Fruit fly (Drosophila melanogaster): ENCODE data around the gene sens-2.
A peak's percentile ranks its signal among the peaks of the same experiment; 100 is the strongest.

Gene sens-2

DNA sequence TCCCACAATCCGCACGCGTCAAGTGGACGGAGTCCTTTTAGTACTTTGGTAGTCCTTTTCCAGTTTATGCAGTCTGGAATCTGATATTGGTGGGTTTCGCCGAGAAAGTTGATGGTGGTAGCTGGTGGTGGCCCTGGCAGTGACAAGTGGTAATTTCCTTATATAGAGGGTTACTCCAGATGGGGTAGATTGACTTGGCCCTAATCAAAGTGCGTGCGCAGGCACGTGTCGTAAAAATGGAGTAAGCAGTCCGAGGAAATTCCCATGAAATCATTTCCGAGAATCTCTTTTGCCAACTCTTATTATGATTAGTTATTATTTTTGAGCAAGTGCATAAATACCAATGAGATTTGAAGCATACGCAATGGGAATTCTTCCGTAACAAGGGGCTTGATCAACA lies 21.7 kb downstream of the sens-2 start:
- TF ChIP-seq Mio (GFP tag; optimal IDR thresholded peaks at IDR 0.05) (no peak), Hnf4 (GFP tag; optimal IDR thresholded peaks at IDR 0.05) (no peak), h (GFP tag; optimal IDR thresholded peaks at IDR 0.05) (no peak), psq (GFP tag; optimal IDR thresholded peaks at IDR 0.05) (no peak), CG9705 (GFP tag; optimal IDR thresholded peaks at IDR 0.05) (no peak), dl (GFP tag; optimal IDR thresholded peaks at IDR 0.05; ENCODE audit: insufficient read depth in 1 of 2, partially characterized antibody in 2 of 2) (no peak), foxo (GFP tag; optimal IDR thresholded peaks at IDR 0.05) (no peak), tai (GFP tag; optimal IDR thresholded peaks at IDR 0.05) (no peak), woc (GFP tag; optimal IDR thresholded peaks at IDR 0.05) (no peak), sage (GFP tag; optimal IDR thresholded peaks at IDR 0.05) (no peak), lola (GFP tag; optimal IDR thresholded peaks at IDR 0.05) (no peak), Hr83 (GFP tag; optimal IDR thresholded peaks at IDR 0.05; ENCODE audit: poor library complexity, severe bottlenecking) (no peak), Hr78 (GFP tag; optimal IDR thresholded peaks at IDR 0.05) (no peak), Myc (optimal IDR thresholded peaks at IDR 0.05) (no peak), CrebA (GFP tag; optimal IDR thresholded peaks at IDR 0.05; ENCODE audit: borderline replicate concordance) (no peak), N (GFP tag; optimal IDR thresholded peaks at IDR 0.05) (no peak), OdsH (GFP tag; optimal IDR thresholded peaks at IDR 0.05) (no peak), usp (GFP tag; optimal IDR thresholded peaks at IDR 0.05) (no peak)

DNA sequence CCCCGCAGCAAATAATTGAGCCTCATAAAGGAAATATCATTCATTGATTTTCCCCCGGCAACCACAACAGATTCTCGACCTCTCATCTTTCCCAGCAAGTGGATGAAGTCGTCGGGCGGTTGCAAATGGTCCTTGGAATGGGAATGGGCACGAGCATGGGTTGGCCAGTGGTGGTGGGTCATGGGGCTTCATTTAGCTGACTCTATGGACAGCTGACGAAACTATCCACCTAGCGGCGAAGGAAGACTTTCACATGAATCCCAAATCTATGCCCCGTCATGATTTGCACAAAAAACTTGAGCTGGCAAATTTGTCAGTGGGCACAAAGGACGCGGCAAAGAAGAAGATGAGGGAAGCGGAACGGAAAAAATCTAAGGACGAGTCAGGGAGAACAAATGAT lies 29.2 kb downstream of the sens-2 start:
- TF ChIP-seq sage (GFP tag; optimal IDR thresholded peaks at IDR 0.05) (no peak), CG9705 (GFP tag; optimal IDR thresholded peaks at IDR 0.05) (no peak), Hnf4 (GFP tag; optimal IDR thresholded peaks at IDR 0.05) (no peak)

- TF ChIP-seq Myc (optimal IDR thresholded peaks at IDR 0.05): peak; percentile 82
- TF ChIP-seq N (GFP tag; optimal IDR thresholded peaks at IDR 0.05): no peak
These were observed 30.4 kb downstream of the sens-2 start, which contains the start of gene Rca1 for dm6 chr2L:6851963-6852671. Gene Rca1 (plus strand): TSS chr2L:6852315.

DNA sequence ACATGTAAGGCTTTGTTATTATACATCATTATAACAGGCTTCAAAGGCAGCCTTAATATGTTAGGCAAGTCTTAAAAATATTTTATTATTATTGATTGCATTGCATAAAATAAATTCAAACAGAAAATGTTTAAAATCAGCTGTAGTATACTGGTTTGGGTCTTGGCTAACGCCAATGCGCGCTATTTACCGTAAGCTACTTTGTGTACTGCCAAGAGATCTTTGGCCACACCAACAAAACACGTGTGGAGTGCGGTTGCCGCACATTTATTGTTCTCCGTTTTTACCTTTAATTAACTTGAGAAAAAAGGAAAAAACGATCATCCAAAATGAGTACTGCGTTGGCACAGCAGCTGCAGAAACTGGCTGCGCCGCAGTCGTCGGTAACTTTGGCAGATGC lies 32.2 kb downstream of the sens-2 start:
- TF ChIP-seq fru (GFP tag; optimal IDR thresholded peaks at IDR 0.05) (no peak), Myc (optimal IDR thresholded peaks at IDR 0.05) (peak; percentile 68), Vsx2 (GFP tag; optimal IDR thresholded peaks at IDR 0.05; ENCODE audit: partially characterized antibody) (peak; percentile 69), tai (GFP tag; optimal IDR thresholded peaks at IDR 0.05) (no peak)

- TF ChIP-seq h (GFP tag; optimal IDR thresholded peaks at IDR 0.05) (peak; percentile 50), Myc (optimal IDR thresholded peaks at IDR 0.05) (no peak), dl (GFP tag; optimal IDR thresholded peaks at IDR 0.05; ENCODE audit: insufficient read depth in 1 of 2, partially characterized antibody in 2 of 2) (no peak)
These were observed 46.6 kb downstream of the sens-2 start for dm6 chr2L:6868178-6868867.

- no peak for TF ChIP-seq CG32264 (GFP tag; optimal IDR thresholded peaks at IDR 0.05)
- peak; percentile 13 for TF ChIP-seq Dif (GFP tag; optimal IDR thresholded peaks at IDR 0.05; ENCODE audit: partially characterized antibody)
These were observed 48.6 kb downstream of the sens-2 start, which contains the start of gene Nha1 for dm6 chr2L:6870289-6870688. Gene Nha1 (minus strand): TSS chr2L:6870389.

dm6 chr2L:6870777-6871176 lies 49.0 kb downstream of the sens-2 start:
- TF ChIP-seq rgr (GFP tag; optimal IDR thresholded peaks at IDR 0.05): no peak
- no peak for TF ChIP-seq GATAd (GFP tag; optimal IDR thresholded peaks at IDR 0.05)
- no peak for TF ChIP-seq Sp1 (GFP tag; optimal IDR thresholded peaks at IDR 0.05)
- no peak for TF ChIP-seq dmrt93B (GFP tag; optimal IDR thresholded peaks at IDR 0.05)
- TF ChIP-seq Vsx2 (GFP tag; optimal IDR thresholded peaks at IDR 0.05; ENCODE audit: partially characterized antibody): no peak
- TF ChIP-seq Hr83 (GFP tag; optimal IDR thresholded peaks at IDR 0.05; ENCODE audit: poor library complexity, severe bottlenecking): no peak
- TF ChIP-seq ey (GFP tag; optimal IDR thresholded peaks at IDR 0.05): no peak
- TF ChIP-seq br (GFP tag; optimal IDR thresholded peaks at IDR 0.05): no peak
- no peak for TF ChIP-seq jim (GFP tag; optimal IDR thresholded peaks at IDR 0.05)
- TF ChIP-seq Hr78 (GFP tag; optimal IDR thresholded peaks at IDR 0.05): no peak
- no peak for TF ChIP-seq CG9705 (GFP tag; optimal IDR thresholded peaks at IDR 0.05)
- no peak for TF ChIP-seq pan (optimal IDR thresholded peaks at IDR 0.05)
- TF ChIP-seq Abd-B (GFP tag; optimal IDR thresholded peaks at IDR 0.05): no peak
- TF ChIP-seq dl (GFP tag; optimal IDR thresholded peaks at IDR 0.05; ENCODE audit: insufficient read depth in 1 of 2, partially characterized antibody in 2 of 2): no peak
- no peak for TF ChIP-seq HLH106 (tag; optimal IDR thresholded peaks at IDR 0.05)
- no peak for TF ChIP-seq Rel (GFP tag; optimal IDR thresholded peaks at IDR 0.05)
- TF ChIP-seq Rel (tag; optimal IDR thresholded peaks at IDR 0.05): no peak
- TF ChIP-seq Hnf4 (GFP tag; optimal IDR thresholded peaks at IDR 0.05): no peak
- no peak for TF ChIP-seq usp (GFP tag; optimal IDR thresholded peaks at IDR 0.05)
- no peak for TF ChIP-seq CG32264 (GFP tag; optimal IDR thresholded peaks at IDR 0.05)
- no peak for TF ChIP-seq lola (GFP tag; optimal IDR thresholded peaks at IDR 0.05)

All from whole organism, wandering third instar larva.